Worm (Caenorhabditis elegans) whole organism, mixed stage, embryonic: ENCODE results near the gene F09F7.5.
A peak's percentile ranks its signal among the peaks of the same experiment; 100 is the strongest.

ENCODE experiments used
- bed-3 ChIP-seq: fragments of 200-800 bp; sonication (Bioruptor generic); optimal IDR thresholded peaks from 3 replicates; lab custom pipeline; 2018; ENCODE audit warnings: mild to moderate bottlenecking, missing genetic modification characterization, moderate library complexity, missing compliant biosample characterization
- blmp-1 ChIP-seq: fragments of 150-350 bp; optimal IDR thresholded peaks from 2 replicates; lab custom pipeline; 2014; ENCODE audit warnings: missing biosample characterization, missing genetic modification characterization
- ceh-39 ChIP-seq: fragments of 150-350 bp; optimal IDR thresholded peaks from 2 replicates; lab custom pipeline; 2014; ENCODE audit warnings: missing biosample characterization, missing genetic modification characterization
- ceh-43 ChIP-seq: fragments of 200-800 bp; sonication (Bioruptor generic); optimal IDR thresholded peaks from 2 replicates; lab custom pipeline; 2018; ENCODE audit warnings: mild to moderate bottlenecking, missing genetic modification characterization, moderate library complexity, missing compliant biosample characterization
- ceh-83 ChIP-seq: fragments of 200-800 bp; sonication (Bioruptor generic); optimal IDR thresholded peaks from 2 replicates; lab custom pipeline; 2018; ENCODE audit warnings: mild to moderate bottlenecking, missing genetic modification characterization, missing compliant biosample characterization
- ces-1 ChIP-seq: fragments of 150-350 bp; optimal IDR thresholded peaks from 2 replicates; lab custom pipeline; 2014; ENCODE audit warnings: missing biosample characterization, missing genetic modification reagents, missing genetic modification characterization
- cnd-1 ChIP-seq: fragments of 200-800 bp; sonication (Bioruptor generic); optimal IDR thresholded peaks from 2 replicates; lab custom pipeline; 2018; ENCODE audit warnings: mild to moderate bottlenecking, missing genetic modification characterization, missing compliant biosample characterization
- drap-1 ChIP-seq: fragments of 200-800 bp; sonication (Bioruptor generic); optimal IDR thresholded peaks from 3 replicates; lab custom pipeline; 2018; ENCODE audit warnings: mild to moderate bottlenecking, missing genetic modification characterization, missing compliant biosample characterization
- elt-1 ChIP-seq: sonication (generic microtip); optimal IDR thresholded peaks from 2 replicates; lab custom pipeline; 2017; ENCODE audit warnings: missing genetic modification characterization, mild to moderate bottlenecking, missing compliant biosample characterization, antibody characterized with exemption, moderate library complexity, borderline replicate concordance; ENCODE audit not compliant: insufficient read depth
- elt-3 ChIP-seq: fragments of 150-350 bp; optimal IDR thresholded peaks from 2 replicates; lab custom pipeline; 2014; ENCODE audit warnings: missing biosample characterization, missing genetic modification characterization
- flh-1 ChIP-seq: fragments of 200-800 bp; sonication (Bioruptor generic); optimal IDR thresholded peaks from 2 replicates; lab custom pipeline; 2018; ENCODE audit warnings: mild to moderate bottlenecking, missing genetic modification characterization, moderate library complexity, missing compliant biosample characterization
- ham-2 ChIP-seq: fragments of 200-800 bp; sonication (Bioruptor generic); optimal IDR thresholded peaks from 2 replicates; lab custom pipeline; 2018; ENCODE audit warnings: mild to moderate bottlenecking, missing genetic modification characterization, missing compliant biosample characterization
- hlh-1 ChIP-seq: fragments of 150-350 bp; optimal IDR thresholded peaks from 2 replicates; lab custom pipeline; 2014; ENCODE audit warnings: missing biosample characterization, missing genetic modification reagents, missing genetic modification characterization
- lin-13 ChIP-seq: fragments of 150-350 bp; optimal IDR thresholded peaks from 2 replicates; lab custom pipeline; 2014; ENCODE audit warnings: missing biosample characterization, missing genetic modification characterization
- lsy-2 ChIP-seq: fragments of 150-350 bp; optimal IDR thresholded peaks from 2 replicates; lab custom pipeline; 2014; ENCODE audit warnings: missing biosample characterization, missing genetic modification characterization
- mab-5 ChIP-seq: fragments of 150-350 bp; optimal IDR thresholded peaks from 2 replicates; lab custom pipeline; 2014; ENCODE audit warnings: missing biosample characterization, missing genetic modification characterization
- nhr-12 ChIP-seq: fragments of 150-350 bp; optimal IDR thresholded peaks from 2 replicates; lab custom pipeline; 2014; ENCODE audit warnings: missing biosample characterization, missing genetic modification characterization
- nhr-237 ChIP-seq: fragments of 150-350 bp; optimal IDR thresholded peaks from 2 replicates; lab custom pipeline; 2014; ENCODE audit warnings: missing biosample characterization, missing genetic modification characterization
- nhr-28 ChIP-seq: fragments of 150-350 bp; optimal IDR thresholded peaks from 2 replicates; lab custom pipeline; 2014; ENCODE audit warnings: missing biosample characterization, missing genetic modification characterization
- pha-4 ChIP-seq: fragments of 150-350 bp; optimal IDR thresholded peaks from 2 replicates; lab custom pipeline; 2018; ENCODE audit warnings: missing biosample characterization, missing genetic modification reagents, missing genetic modification characterization
- sem-2 ChIP-seq: fragments of 200-800 bp; sonication (Bioruptor generic); optimal IDR thresholded peaks from 2 replicates; lab custom pipeline; 2018; ENCODE audit warnings: mild to moderate bottlenecking, missing genetic modification characterization, missing compliant biosample characterization
- snpc-4 ChIP-seq: fragments of 150-350 bp; optimal IDR thresholded peaks from 2 replicates; lab custom pipeline; 2014; ENCODE audit warnings: missing biosample characterization, missing genetic modification characterization
- sptf-1 ChIP-seq: sonication (generic microtip); optimal IDR thresholded peaks from 2 replicates; lab custom pipeline; 2017; ENCODE audit warnings: mild to moderate bottlenecking, missing genetic modification characterization, moderate library complexity, missing compliant biosample characterization
- unc-120 ChIP-seq: sonication (generic microtip); optimal IDR thresholded peaks from 2 replicates; lab custom pipeline; 2017; ENCODE audit warnings: missing genetic modification characterization, missing compliant biosample characterization; ENCODE audit not compliant: poor library complexity, severe bottlenecking
- unc-39 ChIP-seq: fragments of 150-350 bp; optimal IDR thresholded peaks from 2 replicates; lab custom pipeline; 2014; ENCODE audit warnings: missing biosample characterization, missing genetic modification characterization
- unc-62 ChIP-seq: fragments of 150-350 bp; optimal IDR thresholded peaks from 2 replicates; lab custom pipeline; 2014; ENCODE audit warnings: missing biosample characterization, missing genetic modification reagents, missing genetic modification characterization
- zip-8 ChIP-seq: fragments of 150-350 bp; optimal IDR thresholded peaks from 2 replicates; lab custom pipeline; 2014; ENCODE audit warnings: missing biosample characterization, missing genetic modification characterization
- ztf-11 ChIP-seq: fragments of 150-350 bp; optimal IDR thresholded peaks from 2 replicates; lab custom pipeline; 2014; ENCODE audit warnings: missing biosample characterization, missing genetic modification characterization

The F09F7.5 gene

ce11 chrIII:5565699-5566098, 18.9 kb downstream of the F09F7.5 start:
- TF ChIP-seq mab-5 (tag; lab: Kevin White, UChicago) (no peak), unc-120 (tag; lab: Kevin White, UChicago) (peak; percentile 47)
- TF ChIP-seq, all 35 proteins: peak for 1

ce11 chrIII:5566496-5566895, 19.7 kb downstream of the F09F7.5 start:
- no peak for TF ChIP-seq elt-1
- TF ChIP-seq pha-4 (tag; lab: Kevin White, UChicago), result no peak
- TF ChIP-seq drap-1, result no peak
- no peak for TF ChIP-seq ceh-43 (GFP tag; lab: Kevin White, UChicago)
- no peak for TF ChIP-seq ham-2 (GFP tag; lab: Kevin White, UChicago)
- no peak for TF ChIP-seq ces-1 (GFP tag; lab: Kevin White, UChicago)
- TF ChIP-seq elt-3 (tag; lab: Kevin White, UChicago), result no peak
- TF ChIP-seq hlh-1 (tag; lab: Kevin White, UChicago), result no peak
- TF ChIP-seq ceh-39 (tag; lab: Kevin White, UChicago), result no peak
- no peak for TF ChIP-seq flh-1 (GFP tag; lab: Kevin White, UChicago)

- TF ChIP-seq sptf-1 (tag; lab: Kevin White, UChicago), result no peak
- TF ChIP-seq unc-39 (tag; lab: Kevin White, UChicago), result no peak
- TF ChIP-seq snpc-4 (tag; lab: Kevin White, UChicago), result no peak
These were observed 21.5 kb downstream of the F09F7.5 start for ce11 chrIII:5568265-5568664.

- no peak for TF ChIP-seq lsy-2 (tag; lab: Kevin White, UChicago)
- TF ChIP-seq nhr-237, result no peak
- no peak for TF ChIP-seq ceh-83 (GFP tag; lab: Kevin White, UChicago)
- TF ChIP-seq elt-3 (tag; lab: Kevin White, UChicago), result no peak
- no peak for TF ChIP-seq ham-2 (GFP tag; lab: Kevin White, UChicago)
- no peak for TF ChIP-seq nhr-28 (tag; lab: Kevin White, UChicago)
- TF ChIP-seq zip-8 (tag; lab: Kevin White, UChicago), result no peak
- no peak for TF ChIP-seq ztf-11 (tag; lab: Kevin White, UChicago)
- no peak for TF ChIP-seq lin-13 (tag; lab: Kevin White, UChicago)
- no peak for TF ChIP-seq sem-2 (GFP tag; lab: Kevin White, UChicago)
- TF ChIP-seq blmp-1 (tag; lab: Kevin White, UChicago), result no peak
- no peak for TF ChIP-seq elt-1
- TF ChIP-seq bed-3 (GFP tag; lab: Kevin White, UChicago), result no peak
- TF ChIP-seq drap-1, result no peak
- TF ChIP-seq unc-120 (tag; lab: Kevin White, UChicago), result no peak
These were observed 21.9 kb downstream of the F09F7.5 start, which contains the start of gene nspb-12 for ce11 chrIII:5568679-5569078. Gene nspb-12 (minus strand): TSS chrIII:5568779.

- no peak for TF ChIP-seq zip-8 (tag; lab: Kevin White, UChicago)
- TF ChIP-seq elt-3 (tag; lab: Kevin White, UChicago), result no peak
- TF ChIP-seq blmp-1 (tag; lab: Kevin White, UChicago), result no peak
- no peak for TF ChIP-seq flh-1 (GFP tag; lab: Kevin White, UChicago)
- TF ChIP-seq ces-1 (GFP tag; lab: Kevin White, UChicago), result no peak
- no peak for TF ChIP-seq unc-62 (GFP tag; lab: Kevin White, UChicago)
- no peak for TF ChIP-seq ztf-11 (tag; lab: Kevin White, UChicago)
- no peak for TF ChIP-seq nhr-237
- no peak for TF ChIP-seq unc-120 (tag; lab: Kevin White, UChicago)
- TF ChIP-seq nhr-28 (tag; lab: Kevin White, UChicago), result no peak
- no peak for TF ChIP-seq drap-1
- no peak for TF ChIP-seq elt-1
- no peak for TF ChIP-seq ceh-43 (GFP tag; lab: Kevin White, UChicago)
- no peak for TF ChIP-seq cnd-1 (tag; lab: Kevin White, UChicago)
- TF ChIP-seq mab-5 (tag; lab: Kevin White, UChicago), result no peak
- no peak for TF ChIP-seq snpc-4 (tag; lab: Kevin White, UChicago)
- TF ChIP-seq nhr-12 (tag; lab: Kevin White, UChicago), result no peak
These were observed 24.1 kb downstream of the F09F7.5 start for ce11 chrIII:5570814-5571443.

ce11 chrIII:5572806-5573205, 26.0 kb downstream of the F09F7.5 start:
- no peak for TF ChIP-seq mab-5 (tag; lab: Kevin White, UChicago)
- TF ChIP-seq unc-120 (tag; lab: Kevin White, UChicago), result peak; percentile 30
